Fruit fly (Drosophila melanogaster) whole organism, embryonic: Measurements from ENCODE around the gene CG8034.
A peak's percentile ranks its signal among the peaks of the same experiment; 100 is the strongest.

Source experiments
- ATbp ChIP-seq: fragments of 200-800 bp; sonication (Bioruptor generic); optimal IDR thresholded peaks from 2 replicates; lab custom pipeline; 2017; ENCODE audit warnings: missing biosample characterization, mild to moderate bottlenecking, missing genetic modification characterization, missing genetic modification reagents
- Atf-2 ChIP-seq: fragments of 200-800 bp; sonication (Bioruptor generic); optimal IDR thresholded peaks from 2 replicates; lab custom pipeline; 2016; ENCODE audit warnings: missing biosample characterization, missing genetic modification characterization
- Blimp-1 ChIP-seq: fragments of 200-800 bp; sonication (Bioruptor generic); optimal IDR thresholded peaks from 3 replicates; lab custom pipeline; 2018; ENCODE audit warnings: missing biosample characterization, missing genetic modification characterization, mild to moderate bottlenecking, moderate library complexity, missing genetic modification reagents
- CG10267 ChIP-seq: fragments of 200-800 bp; sonication (Bioruptor generic); optimal IDR thresholded peaks from 2 replicates; lab custom pipeline; 2018; ENCODE audit warnings: missing biosample characterization, mild to moderate bottlenecking, missing genetic modification characterization, moderate library complexity
- CG11504 ChIP-seq: fragments of 200-800 bp; sonication (Bioruptor generic); optimal IDR thresholded peaks from 3 replicates; lab custom pipeline; 2019; ENCODE audit warnings: missing biosample characterization, mild to moderate bottlenecking, missing genetic modification characterization, moderate library complexity
- CG1233 ChIP-seq: fragments of 200-800 bp; sonication (Bioruptor generic); optimal IDR thresholded peaks from 4 replicates; lab custom pipeline; 2018; ENCODE audit warnings: missing biosample characterization, mild to moderate bottlenecking, missing genetic modification characterization
- CG12659 ChIP-seq: fragments of 200-800 bp; sonication (Bioruptor generic); optimal IDR thresholded peaks from 3 replicates; lab custom pipeline; 2017; ENCODE audit warnings: mild to moderate bottlenecking, missing biosample characterization, missing genetic modification reagents, missing genetic modification characterization
- CG13287 ChIP-seq: fragments of 200-800 bp; sonication (Bioruptor generic); IDR thresholded peaks from 2 replicates; pipeline ENCODE4 v1.3.6; 2022; ENCODE audit warnings: missing biosample characterization, missing genetic modification characterization; ENCODE audit not compliant: partially characterized antibody
- CG13775 ChIP-seq: fragments of 200-800 bp; sonication (Bioruptor generic); optimal IDR thresholded peaks from 3 replicates; lab custom pipeline; 2017; ENCODE audit warnings: missing biosample characterization, mild to moderate bottlenecking, missing genetic modification characterization
- CG15601 ChIP-seq: fragments of 200-800 bp; sonication (Bioruptor generic); optimal IDR thresholded peaks from 3 replicates; lab custom pipeline; 2019; ENCODE audit warnings: missing biosample characterization, mild to moderate bottlenecking, missing genetic modification characterization, moderate library complexity
- CG31441 ChIP-seq: fragments of 200-800 bp; sonication (Bioruptor generic); IDR thresholded peaks from 2 replicates; pipeline ENCODE4 v1.3.6; 2022; ENCODE audit warnings: missing biosample characterization, missing genetic modification characterization
- CG3726 ChIP-seq: fragments of 200-800 bp; sonication (Bioruptor generic); IDR thresholded peaks from 3 replicates; pipeline ENCODE4, ENCODE4 v1.3.6; 2022; ENCODE audit warnings: missing biosample characterization, missing genetic modification characterization
- CG4360 ChIP-seq: fragments of 200-800 bp; sonication (Bioruptor generic); IDR thresholded peaks from 2 replicates; pipeline ENCODE4 v1.3.6; 2022; ENCODE audit warnings: missing biosample characterization, missing genetic modification characterization
- CG7271 ChIP-seq: fragments of 200-800 bp; sonication (Bioruptor generic); optimal IDR thresholded peaks from 2 replicates; lab custom pipeline; 2018; ENCODE audit warnings: missing biosample characterization, mild to moderate bottlenecking, missing genetic modification characterization, moderate library complexity
- CG8290 ChIP-seq, 3 experiments: fragments of 200-800 bp; sonication (Bioruptor generic); optimal IDR thresholded peaks; 2 replicates each; lab custom pipeline; 2016 to 2019; ENCODE audit warnings: missing biosample characterization in 3 of 3, missing genetic modification characterization in 3 of 3, mild to moderate bottlenecking in 2 of 3, moderate library complexity in 1 of 3
- CG9817 ChIP-seq: fragments of 200-800 bp; sonication (Bioruptor generic); optimal IDR thresholded peaks from 2 replicates; lab custom pipeline; 2018; ENCODE audit warnings: missing biosample characterization, mild to moderate bottlenecking, missing genetic modification characterization, moderate library complexity
- Chrac-16 ChIP-seq: fragments of 200-800 bp; sonication (Bioruptor generic); optimal IDR thresholded peaks from 3 replicates; lab custom pipeline; 2016; ENCODE audit warnings: missing biosample characterization, missing genetic modification characterization
- CoRest ChIP-seq: fragments of 200-800 bp; sonication (Bioruptor generic); optimal IDR thresholded peaks from 3 replicates; lab custom pipeline; 2018; ENCODE audit warnings: missing biosample characterization, mild to moderate bottlenecking, missing genetic modification characterization, moderate library complexity
- Dbx ChIP-seq: fragments of 200-800 bp; sonication (Bioruptor generic); IDR thresholded peaks from 3 replicates; pipeline ENCODE4 v1.3.6; 2022; ENCODE audit warnings: missing biosample characterization, missing genetic modification characterization
- Dip2 ChIP-seq: fragments of 200-800 bp; sonication (Bioruptor generic); IDR thresholded peaks from 2 replicates; pipeline ENCODE4 v1.3.6; 2022; ENCODE audit warnings: missing biosample characterization, missing genetic modification characterization
- E2f1 ChIP-seq: fragments of 200-800 bp; sonication (Bioruptor generic); IDR thresholded peaks from 2 replicates; pipeline ENCODE4 v1.3.6; 2022; ENCODE audit warnings: missing biosample characterization, missing genetic modification characterization
- Ets65A ChIP-seq: fragments of 200-800 bp; sonication (Bioruptor generic); peaks from one replicate; lab custom pipeline; 2016; ENCODE audit warnings: missing biosample characterization, missing genetic modification characterization
- Ets97D ChIP-seq: fragments of 200-800 bp; sonication (Bioruptor generic); optimal IDR thresholded peaks from 3 replicates; lab custom pipeline; 2016; ENCODE audit warnings: missing biosample characterization, missing genetic modification characterization
- Fer1 ChIP-seq: fragments of 200-800 bp; sonication (Bioruptor generic); optimal IDR thresholded peaks from 2 replicates; lab custom pipeline; 2017; ENCODE audit warnings: missing biosample characterization, mild to moderate bottlenecking, missing genetic modification characterization
- Hr3 ChIP-seq: fragments of 200-800 bp; sonication (Bioruptor generic); optimal IDR thresholded peaks from 3 replicates; lab custom pipeline; 2016; ENCODE audit warnings: missing biosample characterization, missing genetic modification characterization
- NK7.1 ChIP-seq: fragments of 200-800 bp; sonication (Bioruptor generic); optimal IDR thresholded peaks from 3 replicates; lab custom pipeline; 2016; ENCODE audit warnings: missing biosample characterization, missing genetic modification characterization
- Nf-YB ChIP-seq: fragments of 200-800 bp; sonication (Bioruptor generic); optimal IDR thresholded peaks from 3 replicates; lab custom pipeline; 2019; ENCODE audit warnings: missing biosample characterization, mild to moderate bottlenecking, missing genetic modification characterization, moderate library complexity
- Trl ChIP-seq, 3 experiments: fragments of >200 bp in 2 of 3; fragments of 200-800 bp in 1 of 3; sonication (Bioruptor generic) in 1 of 3; optimal IDR thresholded peaks; 2 replicates in 1 of 3; 3 replicates in 2 of 3; lab custom pipeline; 2016 to 2017; ENCODE audit warnings: missing biosample characterization in 1 of 3, missing genetic modification characterization in 1 of 3
- aop ChIP-seq: fragments of 200-800 bp; sonication (Bioruptor generic); IDR thresholded peaks from 2 replicates; pipeline ENCODE4 v1.3.6; 2022; ENCODE audit warnings: missing biosample characterization, missing genetic modification characterization
- bab2 ChIP-seq: fragments of 200-800 bp; sonication (Bioruptor generic); optimal IDR thresholded peaks from 2 replicates; lab custom pipeline; 2016; ENCODE audit warnings: missing biosample characterization, missing genetic modification characterization
- caup ChIP-seq: fragments of 200-800 bp; sonication (Bioruptor generic); optimal IDR thresholded peaks from 3 replicates; lab custom pipeline; 2017; ENCODE audit warnings: missing biosample characterization, mild to moderate bottlenecking, missing genetic modification characterization, moderate library complexity; ENCODE audit not compliant: severe bottlenecking
- chinmo ChIP-seq: fragments of 200-800 bp; sonication (Bioruptor generic); IDR thresholded peaks from 4 replicates; pipeline ENCODE4 v1.3.6; 2022; ENCODE audit warnings: missing biosample characterization, missing genetic modification characterization; ENCODE audit not compliant: partially characterized antibody
- chm ChIP-seq: fragments of 200-800 bp; sonication (Bioruptor generic); IDR thresholded peaks from 2 replicates; pipeline ENCODE4 v1.3.6; 2022; ENCODE audit warnings: missing biosample characterization, missing genetic modification characterization
- dm ChIP-seq: fragments of 200-800 bp; sonication (Bioruptor generic); optimal IDR thresholded peaks from 3 replicates; lab custom pipeline; 2016; ENCODE audit warnings: missing biosample characterization, missing genetic modification characterization
- ham ChIP-seq: fragments of 200-800 bp; sonication (Bioruptor generic); IDR thresholded peaks from 2 replicates; pipeline ENCODE4 v1.3.6; 2022; ENCODE audit warnings: missing biosample characterization, missing genetic modification characterization
- nerfin-1 ChIP-seq: fragments of 200-800 bp; sonication (Bioruptor generic); optimal IDR thresholded peaks from 3 replicates; lab custom pipeline; 2019; ENCODE audit warnings: missing biosample characterization, mild to moderate bottlenecking, missing genetic modification characterization, moderate library complexity
- nerfin-2 ChIP-seq: fragments of 200-800 bp; sonication (Bioruptor generic); IDR thresholded peaks from 2 replicates; pipeline ENCODE4 v1.3.6; 2022; ENCODE audit warnings: missing biosample characterization, missing genetic modification characterization; ENCODE audit not compliant: partially characterized antibody
- nmo ChIP-seq: fragments of 200-800 bp; sonication (Bioruptor generic); optimal IDR thresholded peaks from 2 replicates; lab custom pipeline; 2018; ENCODE audit warnings: missing biosample characterization, mild to moderate bottlenecking, missing genetic modification characterization, moderate library complexity
- odd ChIP-seq: fragments of 200-800 bp; sonication (Bioruptor generic); optimal IDR thresholded peaks from 2 replicates; lab custom pipeline; 2017; ENCODE audit warnings: missing biosample characterization, mild to moderate bottlenecking, missing genetic modification characterization
- onecut ChIP-seq: fragments of 200-800 bp; sonication (Bioruptor generic); IDR thresholded peaks from 2 replicates; pipeline ENCODE4 v1.3.6; 2022; ENCODE audit warnings: missing biosample characterization, missing genetic modification characterization
- pnt ChIP-seq: fragments of 200-800 bp; sonication (Bioruptor generic); optimal IDR thresholded peaks from 3 replicates; lab custom pipeline; 2016; ENCODE audit warnings: missing biosample characterization, missing genetic modification characterization
- sd ChIP-seq: fragments of 200-800 bp; sonication (Bioruptor generic); optimal IDR thresholded peaks from 3 replicates; lab custom pipeline; 2018; ENCODE audit warnings: missing biosample characterization, mild to moderate bottlenecking, missing genetic modification characterization, moderate library complexity
- sisA ChIP-seq: fragments of 200-800 bp; sonication (Bioruptor generic); IDR thresholded peaks from 2 replicates; pipeline ENCODE4 v1.3.6; 2022; ENCODE audit warnings: missing biosample characterization, missing genetic modification characterization
- sqz ChIP-seq: fragments of 200-800 bp; sonication (Bioruptor generic); optimal IDR thresholded peaks from 3 replicates; lab custom pipeline; 2018; ENCODE audit warnings: missing biosample characterization, mild to moderate bottlenecking, missing genetic modification characterization
- trem ChIP-seq: fragments of 200-800 bp; optimal IDR thresholded peaks from 3 replicates; lab custom pipeline; 2019; ENCODE audit warnings: missing biosample characterization, mild to moderate bottlenecking, missing genetic modification characterization, moderate library complexity
- ttk ChIP-seq: fragments of 200-800 bp; sonication (Bioruptor generic); IDR thresholded peaks from 2 replicates; pipeline ENCODE4 v2.1.2; 2022; ENCODE audit warnings: missing biosample characterization, missing genetic modification characterization
- vnd ChIP-seq: fragments of 200-800 bp; sonication (Bioruptor generic); IDR thresholded peaks from 3 replicates; pipeline ENCODE4 v1.3.6; 2022; ENCODE audit warnings: missing biosample characterization, missing genetic modification characterization; ENCODE audit not compliant: partially characterized antibody
- wdn ChIP-seq: fragments of 200-800 bp; sonication (Bioruptor generic); IDR thresholded peaks from 2 replicates; pipeline ENCODE4 v1.3.6; 2022; ENCODE audit warnings: missing biosample characterization, missing genetic modification characterization

Gene CG8034

dm6 chrX:19247200-19248052 lies 50.5 kb downstream of the CG8034 start, which contains the start of gene CG7992 (continued):
- TF ChIP-seq CG10267 (peak; percentile 25), CG8290 (GFP tag; optimal IDR thresholded peaks at IDR 0.05; lab: Kevin White, UChicago) (no peak), CG8290 (tag; optimal IDR thresholded peaks at IDR 0.05; lab: Kevin White, UChicago) (no peak), sd (tag; lab: Kevin White, UChicago) (peak; percentile 76), odd (GFP tag; lab: Kevin White, UChicago) (peak; percentile 47), CG7271 (tag; lab: Kevin White, UChicago) (no peak), CoRest (tag; lab: Kevin White, UChicago) (peak; percentile 71), chm (GFP tag; lab: Robert Waterston, UW) (no peak), CG4360 (no peak), chinmo (peak; percentile 68; the same call in 1 of the 4 replicates), nerfin-1 (tag; lab: Kevin White, UChicago) (no peak), sisA (GFP tag; lab: Robert Waterston, UW) (0 out of 2 replicates have a peak, but pooled peaks have one; percentile 37), onecut (GFP tag; lab: Robert Waterston, UW) (no peak; the same call in 1 of the 2 replicates), NK7.1 (GFP tag; lab: Kevin White, UChicago) (peak; percentile 28), CG31441 (GFP tag; lab: Robert Waterston, UW) (peak; percentile 54), trem (tag; lab: Kevin White, UChicago) (no peak), CG1233 (peak; percentile 9), ATbp (GFP tag; lab: Kevin White, UChicago) (peak; percentile 35), wdn (GFP tag; lab: Robert Waterston, UW) (no peak), Dbx (0 out of 3 replicates have a peak, but pooled peaks have one; percentile 32), caup (GFP tag; lab: Kevin White, UChicago) (peak; percentile 33), Hr3 (GFP tag; lab: Kevin White, UChicago) (peak; percentile 62), Fer1 (GFP tag; lab: Kevin White, UChicago) (peak; percentile 73), CG15601 (tag; lab: Kevin White, UChicago) (no peak), nmo (GFP tag; lab: Kevin White, UChicago) (peak; percentile 66), CG11504 (tag; lab: Kevin White, UChicago) (peak; percentile 69), Ets65A (GFP tag; lab: Kevin White, UChicago) (no peak), CG13775 (peak; percentile 51), Ets97D (GFP tag; lab: Kevin White, UChicago) (no peak), Blimp-1 (no peak), ttk (GFP tag; lab: Robert Waterston, UW) (0 out of 2 replicates have a peak, but pooled peaks have one; percentile 23), CG3726 (GFP tag; lab: Robert Waterston, UW) (no peak), Nf-YB (peak; percentile 25), bab2 (GFP tag; lab: Kevin White, UChicago) (peak; percentile 55)

dm6 chrX:19243379-19243834 lies 54.6 kb downstream of the CG8034 start, which contains the start of gene CG7889:
TSS of gene CG7889 (plus strand) at chrX:19243631.
- TF ChIP-seq Atf-2 (GFP tag; lab: Kevin White, UChicago) (no peak), CG12659 (GFP tag; lab: Kevin White, UChicago) (peak; percentile 2), Chrac-16 (no peak), Dip2 (GFP tag; lab: Robert Waterston, UW) (no peak), aop (no peak), E2f1 (GFP tag; lab: Robert Waterston, UW) (0 out of 2 replicates have a peak, but pooled peaks have one; percentile 18), dm (GFP tag; lab: Kevin White, UChicago) (peak; percentile 10), Trl (optimal IDR thresholded peaks at IDR 0.05; lab: Kevin White, UChicago) (no peak), Trl (GFP tag; optimal IDR thresholded peaks at IDR 0.05; lab: Kevin White, UChicago) (no peak), pnt (GFP tag; lab: Kevin White, UChicago) (no peak), sqz (no peak), nerfin-2 (no peak), vnd (no peak), CG13287 (GFP tag; lab: Robert Waterston, UW) (peak; percentile 11; the same call in 1 of the 2 replicates), CG9817 (no peak), ham (GFP tag; lab: Robert Waterston, UW) (no peak)
